Fruit fly (Drosophila melanogaster) whole organism, embryonic: Measurements from ENCODE around the gene Pink1.

Source experiments
- B-H1 ChIP-seq: fragments of 200-800 bp; sonication (Bioruptor generic); IDR thresholded peaks from 3 replicates; pipeline ENCODE4 v1.3.6; 2022; ENCODE audit warnings: missing biosample characterization, missing genetic modification characterization
- BEAF-32 ChIP-seq: fragments of 200-800 bp; sonication (Bioruptor generic); optimal IDR thresholded peaks from 3 replicates; lab custom pipeline; 2017; ENCODE audit warnings: missing biosample characterization, missing genetic modification characterization, mild to moderate bottlenecking, moderate library complexity, missing genetic modification reagents
- Bgb ChIP-seq: fragments of 200-800 bp; sonication (Bioruptor generic); IDR thresholded peaks from 2 replicates; pipeline ENCODE4 v1.3.6; 2022; ENCODE audit warnings: missing biosample characterization, missing genetic modification characterization; ENCODE audit not compliant: partially characterized antibody
- CG1024 ChIP-seq: fragments of 200-800 bp; sonication (Bioruptor generic); IDR thresholded peaks from 2 replicates; pipeline ENCODE4 v1.3.6; 2022; ENCODE audit warnings: missing biosample characterization, missing genetic modification characterization
- CG11093 ChIP-seq: fragments of 200-800 bp; sonication (Bioruptor generic); IDR thresholded peaks from 3 replicates; pipeline ENCODE4 v1.3.6; 2022; ENCODE audit warnings: missing biosample characterization, missing genetic modification characterization
- CG11504 ChIP-seq: fragments of 200-800 bp; sonication (Bioruptor generic); optimal IDR thresholded peaks from 3 replicates; lab custom pipeline; 2019; ENCODE audit warnings: missing biosample characterization, mild to moderate bottlenecking, missing genetic modification characterization, moderate library complexity
- CG11723 ChIP-seq: fragments of 200-800 bp; sonication (Bioruptor generic); optimal IDR thresholded peaks from 2 replicates; lab custom pipeline; 2017; ENCODE audit warnings: missing biosample characterization, mild to moderate bottlenecking, missing genetic modification characterization
- CG12236 ChIP-seq: fragments of 200-800 bp; sonication (Bioruptor generic); optimal IDR thresholded peaks from 2 replicates; lab custom pipeline; 2016; ENCODE audit warnings: missing biosample characterization, missing genetic modification characterization
- CG12659 ChIP-seq: fragments of 200-800 bp; sonication (Bioruptor generic); optimal IDR thresholded peaks from 3 replicates; lab custom pipeline; 2017; ENCODE audit warnings: mild to moderate bottlenecking, missing biosample characterization, missing genetic modification reagents, missing genetic modification characterization
- CG12769 ChIP-seq: fragments of 200-800 bp; sonication (Bioruptor generic); optimal IDR thresholded peaks from 2 replicates; lab custom pipeline; 2019; ENCODE audit warnings: missing biosample characterization, mild to moderate bottlenecking, missing genetic modification characterization, moderate library complexity
- CG14014 ChIP-seq: fragments of 200-800 bp; sonication (Bioruptor generic); IDR thresholded peaks from 2 replicates; pipeline ENCODE4 v1.3.6; 2022; ENCODE audit warnings: missing biosample characterization, missing genetic modification characterization
- CG14710 ChIP-seq: fragments of 200-800 bp; sonication (Bioruptor generic); optimal IDR thresholded peaks from 3 replicates; lab custom pipeline; 2019; ENCODE audit warnings: missing biosample characterization, mild to moderate bottlenecking, missing genetic modification characterization, moderate library complexity
- CG15696 ChIP-seq: fragments of 200-800 bp; sonication (Bioruptor generic); optimal IDR thresholded peaks from 2 replicates; lab custom pipeline; 2019; ENCODE audit warnings: missing biosample characterization, mild to moderate bottlenecking, missing genetic modification characterization, moderate library complexity
- CG18764 ChIP-seq: fragments of 200-800 bp; sonication (Bioruptor generic); optimal IDR thresholded peaks from 3 replicates; lab custom pipeline; 2016; ENCODE audit warnings: missing biosample characterization, missing genetic modification characterization
- CG2120 ChIP-seq: fragments of 200-800 bp; sonication (Bioruptor generic); optimal IDR thresholded peaks from 3 replicates; lab custom pipeline; 2016; ENCODE audit warnings: missing biosample characterization, missing genetic modification characterization
- CG2712 ChIP-seq: fragments of 200-800 bp; optimal IDR thresholded peaks from 3 replicates; lab custom pipeline; 2019; ENCODE audit warnings: missing biosample characterization, mild to moderate bottlenecking, missing genetic modification characterization, moderate library complexity
- CG30431 ChIP-seq: fragments of 200-800 bp; sonication (Bioruptor generic); optimal IDR thresholded peaks from 2 replicates; lab custom pipeline; 2017; ENCODE audit warnings: missing biosample characterization, missing genetic modification characterization
- CG3838 ChIP-seq: fragments of 200-800 bp; sonication (Bioruptor generic); optimal IDR thresholded peaks from 3 replicates; lab custom pipeline; 2016; ENCODE audit warnings: missing biosample characterization, missing genetic modification characterization
- CG4360 ChIP-seq: fragments of 200-800 bp; sonication (Bioruptor generic); IDR thresholded peaks from 2 replicates; pipeline ENCODE4 v1.3.6; 2022; ENCODE audit warnings: missing biosample characterization, missing genetic modification characterization
- CG4820 ChIP-seq: fragments of 200-800 bp; sonication (Bioruptor generic); optimal IDR thresholded peaks from 3 replicates; lab custom pipeline; 2016; ENCODE audit warnings: missing biosample characterization, missing genetic modification characterization
- CG6854 ChIP-seq: fragments of 200-800 bp; sonication (Bioruptor generic); optimal IDR thresholded peaks from 3 replicates; lab custom pipeline; 2017; ENCODE audit warnings: missing biosample characterization, mild to moderate bottlenecking, missing genetic modification characterization
- CG7963 ChIP-seq: fragments of 200-800 bp; sonication (Bioruptor generic); IDR thresholded peaks from 3 replicates; pipeline ENCODE4 v1.3.6; 2022; ENCODE audit warnings: missing biosample characterization, missing genetic modification characterization; ENCODE audit not compliant: partially characterized antibody
- CG8478 ChIP-seq: fragments of >200 bp; optimal IDR thresholded peaks from 2 replicates; lab custom pipeline; 2018
- Eip74EF ChIP-seq, 2 experiments: fragments of 200-800 bp in 1 of 2; fragments of >200 bp in 1 of 2; sonication (Bioruptor generic) in 1 of 2; optimal IDR thresholded peaks; 2 replicates each; lab custom pipeline; 2017 to 2019; ENCODE audit warnings: missing biosample characterization in 2 of 2, missing genetic modification characterization in 2 of 2, mild to moderate bottlenecking in 1 of 2, moderate library complexity in 1 of 2
- Fer1 ChIP-seq: fragments of 200-800 bp; sonication (Bioruptor generic); optimal IDR thresholded peaks from 2 replicates; lab custom pipeline; 2017; ENCODE audit warnings: missing biosample characterization, mild to moderate bottlenecking, missing genetic modification characterization
- HmgD ChIP-seq: fragments of 200-800 bp; sonication (Bioruptor generic); optimal IDR thresholded peaks from 3 replicates; lab custom pipeline; 2016; ENCODE audit warnings: missing biosample characterization, missing genetic modification characterization
- Jarid2 ChIP-seq: fragments of 200-800 bp; sonication (Bioruptor generic); optimal IDR thresholded peaks from 3 replicates; lab custom pipeline; 2017; ENCODE audit warnings: mild to moderate bottlenecking, missing biosample characterization, missing genetic modification reagents, missing genetic modification characterization
- Lim3 ChIP-seq: fragments of 200-800 bp; sonication (Bioruptor generic); IDR thresholded peaks from 2 replicates; pipeline ENCODE4 v1.3.6; 2022; ENCODE audit warnings: missing biosample characterization, missing genetic modification characterization
- Meics ChIP-seq: fragments of 200-800 bp; sonication (Bioruptor generic); optimal IDR thresholded peaks from 2 replicates; lab custom pipeline; 2017; ENCODE audit warnings: missing biosample characterization, mild to moderate bottlenecking, missing genetic modification characterization
- Nf-YA ChIP-seq: fragments of 200-800 bp; sonication (Bioruptor generic); IDR thresholded peaks from 2 replicates; pipeline ENCODE4 v1.3.6; 2022; ENCODE audit warnings: missing biosample characterization, missing genetic modification characterization
- Nf-YC ChIP-seq: fragments of 200-800 bp; optimal IDR thresholded peaks from 3 replicates; lab custom pipeline; 2019; ENCODE audit warnings: missing biosample characterization, mild to moderate bottlenecking, missing genetic modification characterization, moderate library complexity
- NfI ChIP-seq: fragments of 200-800 bp; sonication (Bioruptor generic); optimal IDR thresholded peaks from 3 replicates; lab custom pipeline; 2018; ENCODE audit warnings: missing biosample characterization, mild to moderate bottlenecking, missing genetic modification characterization, moderate library complexity
- Rfx ChIP-seq: fragments of 200-800 bp; sonication (Bioruptor generic); IDR thresholded peaks from 2 replicates; pipeline ENCODE4 v1.3.6; 2022; ENCODE audit warnings: missing biosample characterization, missing genetic modification characterization
- Sox102F ChIP-seq: fragments of 200-800 bp; sonication (Bioruptor generic); optimal IDR thresholded peaks from 2 replicates; lab custom pipeline; 2018; ENCODE audit warnings: missing biosample characterization, mild to moderate bottlenecking, missing genetic modification characterization, moderate library complexity
- Xbp1 ChIP-seq: fragments of 200-800 bp; sonication (Bioruptor generic); optimal IDR thresholded peaks from 3 replicates; lab custom pipeline; 2016; ENCODE audit warnings: missing biosample characterization, mild to moderate bottlenecking, missing genetic modification characterization
- abd-A ChIP-seq: fragments of 200-800 bp; sonication (Bioruptor generic); optimal IDR thresholded peaks from 3 replicates; lab custom pipeline; 2019; ENCODE audit warnings: missing biosample characterization, mild to moderate bottlenecking, missing genetic modification characterization, moderate library complexity
- ara ChIP-seq: fragments of 200-800 bp; sonication (Bioruptor generic); IDR thresholded peaks from 2 replicates; pipeline ENCODE4 v1.3.6; 2022; ENCODE audit warnings: missing biosample characterization, missing genetic modification characterization
- bigmax ChIP-seq: fragments of 200-800 bp; sonication (Bioruptor generic); optimal IDR thresholded peaks from 2 replicates; lab custom pipeline; 2018; ENCODE audit warnings: missing biosample characterization, mild to moderate bottlenecking, missing genetic modification characterization
- fd96Cb ChIP-seq: fragments of 200-800 bp; sonication (Bioruptor generic); optimal IDR thresholded peaks from 2 replicates; lab custom pipeline; 2018; ENCODE audit warnings: missing biosample characterization, mild to moderate bottlenecking, missing genetic modification characterization, moderate library complexity
- gsb ChIP-seq: fragments of 200-800 bp; sonication (Bioruptor generic); IDR thresholded peaks from 2 replicates; pipeline ENCODE4 v1.3.6; 2022; ENCODE audit warnings: missing biosample characterization, missing genetic modification characterization
- hkb ChIP-seq, 2 experiments: fragments of 200-800 bp in 1 of 2; fragments of >200 bp in 1 of 2; sonication (Bioruptor generic) in 1 of 2; IDR thresholded peaks in 1 of 2; optimal IDR thresholded peaks in 1 of 2; 2 replicates each; pipeline versions ENCODE4 v1.3.6 to Lab custom; 2017 to 2022; ENCODE audit warnings: missing biosample characterization in 1 of 2, missing genetic modification characterization in 1 of 2
- lola ChIP-seq, 3 experiments: fragments of >200 bp in 2 of 3; fragments of 200-800 bp in 1 of 3; sonication (Bioruptor generic) in 1 of 3; optimal IDR thresholded peaks; 2 replicates each; lab custom pipeline; 2017 to 2019; ENCODE audit warnings: missing biosample characterization in 3 of 3, missing genetic modification characterization in 3 of 3, mild to moderate bottlenecking in 1 of 3, moderate library complexity in 1 of 3
- pho ChIP-seq: fragments of 200-800 bp; sonication (Bioruptor generic); optimal IDR thresholded peaks from 2 replicates; lab custom pipeline; 2016; ENCODE audit warnings: missing biosample characterization, missing genetic modification characterization
- pros ChIP-seq: fragments of 200-800 bp; sonication (Bioruptor generic); optimal IDR thresholded peaks from 3 replicates; lab custom pipeline; 2019; ENCODE audit warnings: missing biosample characterization, mild to moderate bottlenecking, missing genetic modification characterization, moderate library complexity
- ranshi ChIP-seq: fragments of 200-800 bp; sonication (Bioruptor generic); IDR thresholded peaks from 2 replicates; pipeline ENCODE4 v1.3.6; 2022; ENCODE audit warnings: missing biosample characterization, missing genetic modification characterization
- row ChIP-seq: fragments of 200-800 bp; sonication (Bioruptor generic); IDR thresholded peaks from 3 replicates; pipeline ENCODE4 v1.3.6; 2022; ENCODE audit warnings: missing biosample characterization, missing genetic modification characterization
- toy ChIP-seq: fragments of 200-800 bp; sonication (Bioruptor generic); IDR thresholded peaks from 2 replicates; pipeline ENCODE4 v1.3.6; 2022; ENCODE audit warnings: missing biosample characterization, missing genetic modification characterization
- usp ChIP-seq: fragments of >200 bp; optimal IDR thresholded peaks from 2 replicates; lab custom pipeline; 2017; ENCODE audit warnings: missing biosample characterization, missing genetic modification characterization
- z ChIP-seq: fragments of 200-800 bp; sonication (Bioruptor generic); IDR thresholded peaks from 3 replicates; pipeline ENCODE4 v1.3.6; 2022; ENCODE audit warnings: missing biosample characterization, missing genetic modification characterization
- zen ChIP-seq: fragments of 200-800 bp; sonication (Bioruptor generic); optimal IDR thresholded peaks from 3 replicates; lab custom pipeline; 2018; ENCODE audit warnings: missing biosample characterization, mild to moderate bottlenecking, missing genetic modification characterization, moderate library complexity

Gene Pink1

dm6 chrX:6677826-6678489 is 5.6 kb upstream of the Pink1 start, which contains the start of gene Fum1 (continued):
- TF ChIP-seq ara (GFP tag; lab: Robert Waterston, UW) (no peak), abd-A (tag; lab: Kevin White, UChicago) (no peak), CG15696 (tag; lab: Kevin White, UChicago) (no peak), pho (GFP tag; lab: Kevin White, UChicago) (peak; percentile 35), NfI (peak; percentile 37), CG30431 (GFP tag; lab: Kevin White, UChicago) (no peak), pros (GFP tag; lab: Kevin White, UChicago) (no peak), CG11093 (no peak), gsb (GFP tag; lab: Robert Waterston, UW) (no peak), z (GFP tag; lab: Robert Waterston, UW) (no peak), CG4820 (GFP tag; lab: Kevin White, UChicago) (no peak), BEAF-32 (peak; percentile 92), Meics (GFP tag; lab: Kevin White, UChicago) (no peak), row (GFP tag; lab: Robert Waterston, UW) (peak; percentile 78), CG11504 (tag; lab: Kevin White, UChicago) (no peak), CG11723 (GFP tag; lab: Kevin White, UChicago) (no peak), CG4360 (GFP tag; lab: Robert Waterston, UW) (peak; percentile 98), CG12659 (peak; percentile 44), fd96Cb (tag; lab: Kevin White, UChicago) (no peak), CG14014 (GFP tag; lab: Robert Waterston, UW) (no peak), CG3838 (no peak), B-H1 (no peak), Fer1 (GFP tag; lab: Kevin White, UChicago) (peak; percentile 16), usp (no peak), HmgD (GFP tag; lab: Kevin White, UChicago) (no peak), CG8478 (lab: Kevin White, UChicago) (no peak), Nf-YC (tag; lab: Kevin White, UChicago) (peak; percentile 45), ranshi (no peak), lola (GFP tag; optimal IDR thresholded peaks at IDR 0.05; lab: Kevin White, UChicago) (no peak), Sox102F (GFP tag; lab: Kevin White, UChicago) (no peak), CG18764 (GFP tag; lab: Kevin White, UChicago) (no peak), CG14710 (peak; percentile 74), CG1024 (GFP tag; lab: Robert Waterston, UW) (no peak), CG6854 (GFP tag; lab: Kevin White, UChicago) (no peak), Jarid2 (no peak), CG2712 (tag; lab: Kevin White, UChicago) (peak; percentile 43), Rfx (no peak; the same call in 1 of the 2 replicates), Xbp1 (peak; percentile 11), toy (GFP tag; lab: Robert Waterston, UW) (no peak), CG7963 (GFP tag; lab: Robert Waterston, UW) (peak; percentile 59; the same call in 2 of the 3 replicates), CG2120 (peak; percentile 31), CG12769 (no peak), Eip74EF (GFP tag; optimal IDR thresholded peaks at IDR 0.05; lab: Kevin White, UChicago) (peak in 1 of 2 experiments; percentile 4), Bgb (GFP tag; lab: Robert Waterston, UW) (peak; percentile 84), Nf-YA (GFP tag; lab: Robert Waterston, UW) (no peak), bigmax (GFP tag; lab: Kevin White, UChicago) (no peak), Lim3 (GFP tag; lab: Robert Waterston, UW) (no peak), hkb (optimal IDR thresholded peaks at IDR 0.05; lab: Kevin White, UChicago) (peak; percentile 69), hkb (GFP tag; IDR thresholded peaks at IDR 0.05; lab: Robert Waterston, UW) (no peak), zen (no peak), CG12236 (GFP tag; lab: Kevin White, UChicago) (no peak)
